Fruit fly (Drosophila melanogaster) whole organism, wandering third instar larva: ENCODE measurements around the gene CG32483.

Experiments used
- CG9705 ChIP-seq: fragments of 200-800 bp; sonication (Bioruptor generic); optimal IDR thresholded peaks from 2 replicates; lab custom pipeline; 2018; ENCODE audit warnings: missing biosample characterization, mild to moderate bottlenecking, missing genetic modification characterization
- OdsH ChIP-seq: fragments of 200-800 bp; sonication (Bioruptor generic); optimal IDR thresholded peaks from 2 replicates; lab custom pipeline; 2016; ENCODE audit warnings: missing biosample characterization, mild to moderate bottlenecking, missing genetic modification characterization
- foxo ChIP-seq, 2 experiments: fragments of 200-800 bp; sonication (Bioruptor generic); optimal IDR thresholded peaks; 2 replicates in 1 of 2; 3 replicates in 1 of 2; lab custom pipeline; 2016 to 2017; ENCODE audit warnings: missing biosample characterization in 2 of 2, missing genetic modification characterization in 2 of 2

dm6 chr3L:641436-641835 lies 48.4 kb downstream of the CG32483 start:
- no peak for TF ChIP-seq CG9705 (GFP tag; lab: Kevin White, UChicago)
- TF ChIP-seq foxo (GFP tag; optimal IDR thresholded peaks at IDR 0.05; lab: Kevin White, UChicago): no peak
- no peak for TF ChIP-seq OdsH (GFP tag; lab: Kevin White, UChicago)
